In the genomic region with DNA sequence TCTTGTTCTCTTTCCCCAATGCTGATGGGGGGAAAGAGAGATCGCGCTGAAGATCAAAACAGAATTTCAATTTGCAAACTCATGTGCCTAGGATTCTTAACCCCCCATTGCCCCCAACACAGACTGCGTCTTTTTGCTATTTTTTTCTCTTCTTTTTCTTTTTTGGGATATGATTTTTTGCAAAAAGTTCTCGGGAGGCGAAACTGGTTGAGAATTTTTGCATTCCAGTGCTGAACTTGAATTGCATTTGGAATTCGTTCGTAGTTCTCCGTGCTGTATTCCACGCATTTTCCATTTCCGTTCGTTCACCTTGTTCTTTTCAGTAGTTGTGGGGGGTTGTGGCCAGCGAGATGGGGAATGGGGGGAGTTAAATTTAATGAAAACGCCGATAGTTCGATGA, we compare ENCODE assay signal across 4 fruit fly cellular contexts.
A peak's percentile ranks its signal among the peaks of the same experiment; 100 is the strongest.
TF ChIP-seq lines count a peak whose summit lies in the region.

No protein-coding gene starts in this region.

- TF ChIP-seq CTCF in whole organism, embryonic (GFP tag; optimal IDR thresholded peaks at IDR 0.05; lab: Kevin White, UChicago), result no peak

TF ChIP-seq in whole organism, embryonic, 481 proteins besides CTCF, POLR2A, EP300 and RAD21:
- TF ChIP-seq sug (tag; optimal IDR thresholded peaks at IDR 0.05; lab: Kevin White, UChicago) (no peak), E2f1 (GFP tag; IDR thresholded peaks at IDR 0.05; lab: Robert Waterston, UW) (no peak), Drgx (GFP tag; IDR thresholded peaks at IDR 0.05; lab: Robert Waterston, UW) (peak; percentile 56), bsh (GFP tag; optimal IDR thresholded peaks at IDR 0.05; lab: Kevin White, UChicago) (peak in 1 of 2 experiments; percentile 73), ewg (GFP tag; optimal IDR thresholded peaks at IDR 0.05; lab: Kevin White, UChicago) (no peak), nmo (GFP tag; optimal IDR thresholded peaks at IDR 0.05; lab: Kevin White, UChicago) (no peak), zfh1 (GFP tag; IDR thresholded peaks at IDR 0.05; lab: Robert Waterston, UW) (no peak), slou (GFP tag; optimal IDR thresholded peaks at IDR 0.05; lab: Kevin White, UChicago) (no peak), BEAF-32 (GFP tag; optimal IDR thresholded peaks at IDR 0.05; lab: Kevin White, UChicago) (no peak), unc-4 (GFP tag; IDR thresholded peaks at IDR 0.05; lab: Robert Waterston, UW; ENCODE audit: partially characterized antibody) (no peak), Trl (optimal IDR thresholded peaks at IDR 0.05; lab: Kevin White, UChicago) (peak in 1 of 2 experiments; percentile 8), Trl (GFP tag; optimal IDR thresholded peaks at IDR 0.05; lab: Kevin White, UChicago) (no peak), emc (GFP tag; optimal IDR thresholded peaks at IDR 0.05; lab: Kevin White, UChicago) (no peak), nom (GFP tag; optimal IDR thresholded peaks at IDR 0.05; lab: Kevin White, UChicago) (peak; percentile 87), CG9215 (GFP tag; IDR thresholded peaks at IDR 0.05; lab: Robert Waterston, UW) (no peak), her (GFP tag; optimal IDR thresholded peaks at IDR 0.05; lab: Kevin White, UChicago) (no peak)

TF ChIP-seq in whole organism, prepupa, 60 proteins besides CTCF, POLR2A, EP300 and RAD21 (continues in another document):
- peak; percentile 68 to 85 for TF ChIP-seq ss (GFP tag; optimal IDR thresholded peaks at IDR 0.05; lab: Kevin White, UChicago)
- no peak for TF ChIP-seq Sox102F (GFP tag; optimal IDR thresholded peaks at IDR 0.05; lab: Kevin White, UChicago)
- no peak for TF ChIP-seq CG11762 (GFP tag; optimal IDR thresholded peaks at IDR 0.05; lab: Kevin White, UChicago; ENCODE audit: insufficient read depth)
- TF ChIP-seq CG10669 (GFP tag; optimal IDR thresholded peaks at IDR 0.05; lab: Kevin White, UChicago), result peak; percentile 46
- TF ChIP-seq Eip78C (GFP tag; lab: Kevin White, UChicago), result peak; percentile 77
- TF ChIP-seq dsx (GFP tag; optimal IDR thresholded peaks at IDR 0.05; lab: Kevin White, UChicago; ENCODE audit: poor library complexity, severe bottlenecking), result peak; percentile 21
- TF ChIP-seq CG6276 (GFP tag; optimal IDR thresholded peaks at IDR 0.05; lab: Kevin White, UChicago), result peak; percentile 45
- no peak for TF ChIP-seq fkh (GFP tag; optimal IDR thresholded peaks at IDR 0.05; lab: Kevin White, UChicago)
- TF ChIP-seq Ets96B (tag; optimal IDR thresholded peaks at IDR 0.05; lab: Kevin White, UChicago), result peak; percentile 50
- TF ChIP-seq eg (GFP tag; IDR thresholded peaks at IDR 0.05; lab: Robert Waterston, UW), result peak; percentile 60; the same call in 2 of the 3 replicates
- peak; percentile 75 for TF ChIP-seq CG6808 (GFP tag; optimal IDR thresholded peaks at IDR 0.05; lab: Kevin White, UChicago)
- peak; percentile 50 for TF ChIP-seq CG16779 (tag; optimal IDR thresholded peaks at IDR 0.05; lab: Kevin White, UChicago)
- no peak for TF ChIP-seq Ets21C (GFP tag; optimal IDR thresholded peaks at IDR 0.05; lab: Kevin White, UChicago)
- TF ChIP-seq CG6163 (GFP tag; IDR thresholded peaks at IDR 0.05; lab: Robert Waterston, UW), result peak; percentile 63; the same call in 2 of the 3 replicates
- no peak for TF ChIP-seq Smox (GFP tag; optimal IDR thresholded peaks at IDR 0.05; lab: Kevin White, UChicago)
- TF ChIP-seq net (GFP tag; optimal IDR thresholded peaks at IDR 0.05; lab: Kevin White, UChicago), result no peak
- no peak for TF ChIP-seq CG11902 (GFP tag; optimal IDR thresholded peaks at IDR 0.05; lab: Kevin White, UChicago)
- TF ChIP-seq salr (GFP tag; optimal IDR thresholded peaks at IDR 0.05; lab: Kevin White, UChicago), result peak in 1 of 2 experiments; percentile 2
- TF ChIP-seq Lpt (GFP tag; optimal IDR thresholded peaks at IDR 0.05; lab: Kevin White, UChicago), result peak; percentile 74
- TF ChIP-seq Eip75B (GFP tag; optimal IDR thresholded peaks at IDR 0.05; lab: Kevin White, UChicago), result no peak
- no peak for TF ChIP-seq CG4318 (GFP tag; optimal IDR thresholded peaks at IDR 0.05; lab: Kevin White, UChicago)
- peak; percentile 10 for TF ChIP-seq CG32006 (GFP tag; optimal IDR thresholded peaks at IDR 0.05; lab: Kevin White, UChicago)
- TF ChIP-seq Blimp-1 (GFP tag; optimal IDR thresholded peaks at IDR 0.05; lab: Kevin White, UChicago), result no peak

TF ChIP-seq in whole organism, pupa, 21 proteins besides CTCF, POLR2A, EP300 and RAD21:
- TF ChIP-seq CG14655 (GFP tag; optimal IDR thresholded peaks at IDR 0.05; lab: Kevin White, UChicago), result peak; percentile 64
- TF ChIP-seq CG34367 (tag; optimal IDR thresholded peaks at IDR 0.05; lab: Kevin White, UChicago), result peak; percentile 55
- TF ChIP-seq D1 (tag; optimal IDR thresholded peaks at IDR 0.05; lab: Kevin White, UChicago), result no peak
- peak; percentile 50 for TF ChIP-seq CG9948 (tag; optimal IDR thresholded peaks at IDR 0.05; lab: Kevin White, UChicago)
- peak; percentile 18 for TF ChIP-seq Pif1B (GFP tag; optimal IDR thresholded peaks at IDR 0.05; lab: Kevin White, UChicago)
- peak; percentile 35; the same call in 1 of the 2 replicates for TF ChIP-seq Ets98B (GFP tag; IDR thresholded peaks at IDR 0.05; lab: Robert Waterston, UW)
- peak; percentile 41 for TF ChIP-seq CG8301 (tag; optimal IDR thresholded peaks at IDR 0.05; lab: Kevin White, UChicago)
- TF ChIP-seq CG15710 (tag; optimal IDR thresholded peaks at IDR 0.05; lab: Kevin White, UChicago), result peak; percentile 36
- 0 out of 2 replicates have a peak, but pooled peaks have one; percentile 21 for TF ChIP-seq CG32121 (GFP tag; IDR thresholded peaks at IDR 0.05; lab: Robert Waterston, UW)
- TF ChIP-seq gl (tag; optimal IDR thresholded peaks at IDR 0.05; lab: Kevin White, UChicago), result peak; percentile 76
- TF ChIP-seq CG10348 (GFP tag; IDR thresholded peaks at IDR 0.05; lab: Robert Waterston, UW), result no peak
- peak; percentile 50; the same call in 1 of the 3 replicates for TF ChIP-seq fd96Ca (GFP tag; IDR thresholded peaks at IDR 0.05; lab: Robert Waterston, UW)
- TF ChIP-seq Snoo (tag; optimal IDR thresholded peaks at IDR 0.05; lab: Kevin White, UChicago), result no peak
- no peak for TF ChIP-seq rn (GFP tag; IDR thresholded peaks at IDR 0.05; lab: Robert Waterston, UW)
- peak; percentile 94 for TF ChIP-seq EcR (GFP tag; optimal IDR thresholded peaks at IDR 0.05; lab: Kevin White, UChicago)
- peak; percentile 79 for TF ChIP-seq CG12605 (GFP tag; IDR thresholded peaks at IDR 0.05; lab: Robert Waterston, UW)
- peak; percentile 44; the same call in 1 of the 3 replicates for TF ChIP-seq CG4496 (GFP tag; IDR thresholded peaks at IDR 0.05; lab: Robert Waterston, UW)
- TF ChIP-seq CG13204 (GFP tag; optimal IDR thresholded peaks at IDR 0.05; lab: Kevin White, UChicago), result peak; percentile 54
- peak; percentile 27 for TF ChIP-seq Pif1A (GFP tag; optimal IDR thresholded peaks at IDR 0.05; lab: Kevin White, UChicago)
- peak; percentile 57 for TF ChIP-seq CG17806 (tag; optimal IDR thresholded peaks at IDR 0.05; lab: Kevin White, UChicago)
- peak; percentile 54 for TF ChIP-seq CG8159 (tag; optimal IDR thresholded peaks at IDR 0.05; lab: Kevin White, UChicago)

TF ChIP-seq in whole organism, wandering third instar larva, 38 proteins besides CTCF, POLR2A, EP300 and RAD21:
- peak; percentile 25 for TF ChIP-seq Dif (GFP tag; optimal IDR thresholded peaks at IDR 0.05; lab: Kevin White, UChicago; ENCODE audit: partially characterized antibody)
- TF ChIP-seq pan (optimal IDR thresholded peaks at IDR 0.05; lab: Kevin White, UChicago), result no peak
